Worm (Caenorhabditis elegans) whole organism, mixed stage, embryonic: ENCODE data around the gene srh-33.

Experiments
- bed-3 ChIP-seq: fragments of 200-800 bp; sonication (Bioruptor generic); optimal IDR thresholded peaks from 3 replicates; lab custom pipeline; 2018; ENCODE audit warnings: mild to moderate bottlenecking, missing genetic modification characterization, moderate library complexity, missing compliant biosample characterization
- blmp-1 ChIP-seq: fragments of 150-350 bp; optimal IDR thresholded peaks from 2 replicates; lab custom pipeline; 2014; ENCODE audit warnings: missing biosample characterization, missing genetic modification characterization
- mab-5 ChIP-seq: fragments of 150-350 bp; optimal IDR thresholded peaks from 2 replicates; lab custom pipeline; 2014; ENCODE audit warnings: missing biosample characterization, missing genetic modification characterization
- mep-1 ChIP-seq: fragments of 150-350 bp; optimal IDR thresholded peaks from 2 replicates; lab custom pipeline; 2017; ENCODE audit warnings: missing biosample characterization, missing genetic modification reagents, missing genetic modification characterization, inconsistent platforms
- nhr-12 ChIP-seq: fragments of 150-350 bp; optimal IDR thresholded peaks from 2 replicates; lab custom pipeline; 2014; ENCODE audit warnings: missing biosample characterization, missing genetic modification characterization
- nhr-28 ChIP-seq: fragments of 150-350 bp; optimal IDR thresholded peaks from 2 replicates; lab custom pipeline; 2014; ENCODE audit warnings: missing biosample characterization, missing genetic modification characterization
- snpc-4 ChIP-seq: fragments of 150-350 bp; optimal IDR thresholded peaks from 2 replicates; lab custom pipeline; 2014; ENCODE audit warnings: missing biosample characterization, missing genetic modification characterization

- no peak for TF ChIP-seq nhr-28 (tag; lab: Kevin White, UChicago)
- no peak for TF ChIP-seq bed-3 (GFP tag; lab: Kevin White, UChicago)
- no peak for TF ChIP-seq nhr-12 (tag; lab: Kevin White, UChicago)
- TF ChIP-seq snpc-4 (tag; lab: Kevin White, UChicago): no peak
- no peak for TF ChIP-seq blmp-1 (tag; lab: Kevin White, UChicago)
- TF ChIP-seq mep-1: no peak
- no peak for TF ChIP-seq mab-5 (tag; lab: Kevin White, UChicago)
Measured at ce11 chrV:432991-433390, 10.1 kb downstream of the srh-33 start.
